Fruit fly (Drosophila melanogaster) whole organism, embryonic: ENCODE data around the gene Ire1.

Experiments
- Atf-2 ChIP-seq: fragments of 200-800 bp; sonication (Bioruptor generic); optimal IDR thresholded peaks from 2 replicates; lab custom pipeline; 2016; ENCODE audit warnings: missing biosample characterization, missing genetic modification characterization
- CG10274 ChIP-seq: fragments of 200-800 bp; sonication (Bioruptor generic); optimal IDR thresholded peaks from 3 replicates; lab custom pipeline; 2017; ENCODE audit warnings: missing biosample characterization, mild to moderate bottlenecking, missing genetic modification characterization
- CG10462 ChIP-seq: fragments of 200-800 bp; sonication (Bioruptor generic); optimal IDR thresholded peaks from 2 replicates; lab custom pipeline; 2016; ENCODE audit warnings: missing biosample characterization, missing genetic modification characterization
- CG10565 ChIP-seq: fragments of 200-800 bp; sonication (Bioruptor generic); optimal IDR thresholded peaks from 3 replicates; lab custom pipeline; 2016; ENCODE audit warnings: missing biosample characterization, mild to moderate bottlenecking, missing genetic modification characterization
- CG11398 ChIP-seq: fragments of 200-800 bp; sonication (Bioruptor generic); optimal IDR thresholded peaks from 2 replicates; lab custom pipeline; 2016; ENCODE audit warnings: missing biosample characterization, missing genetic modification characterization
- CG12155 ChIP-seq: fragments of 200-800 bp; sonication (Bioruptor generic); optimal IDR thresholded peaks from 3 replicates; lab custom pipeline; 2016; ENCODE audit warnings: missing biosample characterization, missing genetic modification characterization
- CG12219 ChIP-seq: fragments of 200-800 bp; sonication (Bioruptor generic); optimal IDR thresholded peaks from 3 replicates; lab custom pipeline; 2018; ENCODE audit warnings: missing biosample characterization, mild to moderate bottlenecking, missing genetic modification characterization
- CG12391 ChIP-seq: fragments of 200-800 bp; sonication (Bioruptor generic); optimal IDR thresholded peaks from 3 replicates; lab custom pipeline; 2018; ENCODE audit warnings: missing biosample characterization, mild to moderate bottlenecking, missing genetic modification characterization, moderate library complexity
- CG1529 ChIP-seq: fragments of 200-800 bp; sonication (Bioruptor generic); optimal IDR thresholded peaks from 3 replicates; lab custom pipeline; 2018; ENCODE audit warnings: missing biosample characterization, missing genetic modification characterization
- CG2712 ChIP-seq: fragments of 200-800 bp; optimal IDR thresholded peaks from 3 replicates; lab custom pipeline; 2019; ENCODE audit warnings: missing biosample characterization, mild to moderate bottlenecking, missing genetic modification characterization, moderate library complexity
- CG3163 ChIP-seq: fragments of 200-800 bp; sonication (Bioruptor generic); optimal IDR thresholded peaks from 3 replicates; lab custom pipeline; 2016; ENCODE audit warnings: missing biosample characterization, missing genetic modification characterization
- CG32767 ChIP-seq: fragments of 200-800 bp; sonication (Bioruptor generic); IDR thresholded peaks from 2 replicates; pipeline ENCODE4 v1.3.6; 2022; ENCODE audit warnings: missing biosample characterization, missing genetic modification characterization
- CG4730 ChIP-seq: fragments of 200-800 bp; sonication (Bioruptor generic); IDR thresholded peaks from 2 replicates; pipeline ENCODE4 v1.3.6; 2022; ENCODE audit warnings: missing biosample characterization, missing genetic modification characterization
- CG4820 ChIP-seq: fragments of 200-800 bp; sonication (Bioruptor generic); optimal IDR thresholded peaks from 3 replicates; lab custom pipeline; 2016; ENCODE audit warnings: missing biosample characterization, missing genetic modification characterization
- CG6254 ChIP-seq: fragments of 200-800 bp; sonication (Bioruptor generic); optimal IDR thresholded peaks from 3 replicates; lab custom pipeline; 2017; ENCODE audit warnings: mild to moderate bottlenecking, missing biosample characterization, missing genetic modification reagents, missing genetic modification characterization
- CG7357 ChIP-seq: fragments of 200-800 bp; sonication (Bioruptor generic); IDR thresholded peaks from 3 replicates; pipeline ENCODE4 v1.3.6; 2022; ENCODE audit warnings: missing biosample characterization, missing genetic modification characterization
- CG7987 ChIP-seq: fragments of 200-800 bp; sonication (Bioruptor generic); optimal IDR thresholded peaks from 2 replicates; lab custom pipeline; 2018; ENCODE audit warnings: missing biosample characterization, mild to moderate bottlenecking, missing genetic modification characterization, moderate library complexity
- CG9215 ChIP-seq: fragments of 200-800 bp; sonication (Bioruptor generic); IDR thresholded peaks from 2 replicates; pipeline ENCODE4 v1.3.6; 2022; ENCODE audit warnings: missing biosample characterization, missing genetic modification characterization
- CHES-1-like ChIP-seq: fragments of 200-800 bp; sonication (Bioruptor generic); optimal IDR thresholded peaks from 2 replicates; lab custom pipeline; 2016; ENCODE audit warnings: missing biosample characterization, missing genetic modification characterization
- Dek ChIP-seq: fragments of 200-800 bp; sonication (Bioruptor generic); optimal IDR thresholded peaks from 3 replicates; lab custom pipeline; 2019; ENCODE audit warnings: missing biosample characterization, mild to moderate bottlenecking, missing genetic modification characterization, moderate library complexity
- Dfd ChIP-seq, 2 experiments: fragments of >200 bp; optimal IDR thresholded peaks; 2 replicates each; lab custom pipeline; 2017; ENCODE audit warnings: missing biosample characterization in 2 of 2, missing genetic modification characterization in 2 of 2
- E2f1 ChIP-seq: fragments of 200-800 bp; sonication (Bioruptor generic); IDR thresholded peaks from 2 replicates; pipeline ENCODE4 v1.3.6; 2022; ENCODE audit warnings: missing biosample characterization, missing genetic modification characterization
- Hmr ChIP-seq: fragments of 200-800 bp; sonication (Bioruptor generic); optimal IDR thresholded peaks from 3 replicates; lab custom pipeline; 2017; ENCODE audit warnings: mild to moderate bottlenecking, missing biosample characterization, missing genetic modification reagents, missing genetic modification characterization
- Mad ChIP-seq: fragments of 200-800 bp; sonication (Bioruptor generic); optimal IDR thresholded peaks from 2 replicates; lab custom pipeline; 2016; ENCODE audit warnings: missing biosample characterization, missing genetic modification characterization
- Max ChIP-seq: fragments of 200-800 bp; sonication (Bioruptor generic); optimal IDR thresholded peaks from 2 replicates; lab custom pipeline; 2016; ENCODE audit warnings: missing biosample characterization, mild to moderate bottlenecking, missing genetic modification characterization
- NfI ChIP-seq: fragments of 200-800 bp; sonication (Bioruptor generic); optimal IDR thresholded peaks from 3 replicates; lab custom pipeline; 2018; ENCODE audit warnings: missing biosample characterization, mild to moderate bottlenecking, missing genetic modification characterization, moderate library complexity
- Sin3A ChIP-seq: fragments of >200 bp; optimal IDR thresholded peaks from 2 replicates; lab custom pipeline; 2018
- Spps ChIP-seq: fragments of 200-800 bp; sonication (Bioruptor generic); optimal IDR thresholded peaks from 2 replicates; lab custom pipeline; 2018; ENCODE audit warnings: missing biosample characterization, mild to moderate bottlenecking, missing genetic modification characterization
- Tbp ChIP-seq: fragments of >200 bp; optimal IDR thresholded peaks from 2 replicates; lab custom pipeline; 2018; ENCODE audit warnings: missing biosample characterization, missing genetic modification characterization
- YL-1 ChIP-seq: fragments of 200-800 bp; sonication (Bioruptor generic); optimal IDR thresholded peaks from 3 replicates; lab custom pipeline; 2017; ENCODE audit warnings: missing biosample characterization, mild to moderate bottlenecking, missing genetic modification characterization
- abd-A ChIP-seq: fragments of 200-800 bp; sonication (Bioruptor generic); optimal IDR thresholded peaks from 3 replicates; lab custom pipeline; 2019; ENCODE audit warnings: missing biosample characterization, mild to moderate bottlenecking, missing genetic modification characterization, moderate library complexity
- ara ChIP-seq: fragments of 200-800 bp; sonication (Bioruptor generic); IDR thresholded peaks from 2 replicates; pipeline ENCODE4 v1.3.6; 2022; ENCODE audit warnings: missing biosample characterization, missing genetic modification characterization
- disco-r ChIP-seq: fragments of 200-800 bp; sonication (Bioruptor generic); optimal IDR thresholded peaks from 2 replicates; lab custom pipeline; 2016; ENCODE audit warnings: missing biosample characterization, missing genetic modification characterization
- emc ChIP-seq: fragments of 200-800 bp; sonication (Bioruptor generic); optimal IDR thresholded peaks from 2 replicates; lab custom pipeline; 2016; ENCODE audit warnings: missing biosample characterization, missing genetic modification characterization
- esg ChIP-seq: fragments of 200-800 bp; sonication (Bioruptor generic); conservative IDR thresholded peaks from 2 replicates; pipeline ENCODE4 v1.3.6; 2022; ENCODE audit warnings: missing biosample characterization, missing genetic modification characterization
- ewg ChIP-seq: fragments of 200-800 bp; sonication (Bioruptor generic); optimal IDR thresholded peaks from 3 replicates; lab custom pipeline; 2017; ENCODE audit warnings: mild to moderate bottlenecking, missing biosample characterization, missing genetic modification reagents, missing genetic modification characterization
- gcm2 ChIP-seq: fragments of 200-800 bp; sonication (Bioruptor generic); optimal IDR thresholded peaks from 2 replicates; lab custom pipeline; 2016; ENCODE audit warnings: missing biosample characterization, missing genetic modification characterization
- grau ChIP-seq: fragments of 200-800 bp; optimal IDR thresholded peaks from 3 replicates; lab custom pipeline; 2019; ENCODE audit warnings: missing biosample characterization, mild to moderate bottlenecking, missing genetic modification characterization, moderate library complexity
- kah ChIP-seq: fragments of 200-800 bp; sonication (Bioruptor generic); optimal IDR thresholded peaks from 2 replicates; lab custom pipeline; 2018; ENCODE audit warnings: missing biosample characterization, mild to moderate bottlenecking, missing genetic modification characterization
- lola ChIP-seq, 3 experiments: fragments of >200 bp in 2 of 3; fragments of 200-800 bp in 1 of 3; sonication (Bioruptor generic) in 1 of 3; optimal IDR thresholded peaks; 2 replicates each; lab custom pipeline; 2017 to 2019; ENCODE audit warnings: missing biosample characterization in 3 of 3, missing genetic modification characterization in 3 of 3, mild to moderate bottlenecking in 1 of 3, moderate library complexity in 1 of 3
- nom ChIP-seq: fragments of 200-800 bp; sonication (Bioruptor generic); optimal IDR thresholded peaks from 2 replicates; lab custom pipeline; 2017; ENCODE audit warnings: missing biosample characterization, missing genetic modification characterization, mild to moderate bottlenecking, moderate library complexity, missing genetic modification reagents
- oc ChIP-seq: fragments of 200-800 bp; sonication (Bioruptor generic); optimal IDR thresholded peaks from 2 replicates; lab custom pipeline; 2018; ENCODE audit warnings: missing biosample characterization, mild to moderate bottlenecking, missing genetic modification characterization, moderate library complexity
- otp ChIP-seq: fragments of 200-800 bp; sonication (Bioruptor generic); IDR thresholded peaks from 3 replicates; pipeline ENCODE4, ENCODE4 v1.3.6; 2022; ENCODE audit warnings: missing biosample characterization, missing genetic modification characterization
- pita ChIP-seq: fragments of 200-800 bp; sonication (Bioruptor generic); optimal IDR thresholded peaks from 2 replicates; lab custom pipeline; 2017; ENCODE audit warnings: missing biosample characterization, mild to moderate bottlenecking, missing genetic modification characterization
- sna ChIP-seq: fragments of 200-800 bp; sonication (Bioruptor generic); IDR thresholded peaks from 2 replicates; pipeline ENCODE4 v1.3.6; 2022; ENCODE audit warnings: missing biosample characterization, missing genetic modification characterization; ENCODE audit not compliant: partially characterized antibody
- sqz ChIP-seq: fragments of 200-800 bp; sonication (Bioruptor generic); optimal IDR thresholded peaks from 3 replicates; lab custom pipeline; 2018; ENCODE audit warnings: missing biosample characterization, mild to moderate bottlenecking, missing genetic modification characterization
- tap ChIP-seq: fragments of 200-800 bp; optimal IDR thresholded peaks from 3 replicates; lab custom pipeline; 2019; ENCODE audit warnings: missing biosample characterization, mild to moderate bottlenecking, missing genetic modification characterization, moderate library complexity
- unc-4 ChIP-seq: fragments of 200-800 bp; sonication (Bioruptor generic); IDR thresholded peaks from 2 replicates; pipeline ENCODE4 v1.3.6; 2022; ENCODE audit warnings: missing biosample characterization, missing genetic modification characterization; ENCODE audit not compliant: partially characterized antibody
- vfl ChIP-seq: fragments of 200-800 bp; sonication (Bioruptor generic); optimal IDR thresholded peaks from 2 replicates; lab custom pipeline; 2016; ENCODE audit warnings: missing biosample characterization, missing genetic modification characterization
- zen ChIP-seq: fragments of 200-800 bp; sonication (Bioruptor generic); optimal IDR thresholded peaks from 3 replicates; lab custom pipeline; 2018; ENCODE audit warnings: missing biosample characterization, mild to moderate bottlenecking, missing genetic modification characterization, moderate library complexity
- zfh2 ChIP-seq: fragments of 200-800 bp; sonication (Bioruptor generic); optimal IDR thresholded peaks from 2 replicates; lab custom pipeline; 2016; ENCODE audit warnings: missing biosample characterization, missing genetic modification characterization

The Ire1 gene

DNA sequence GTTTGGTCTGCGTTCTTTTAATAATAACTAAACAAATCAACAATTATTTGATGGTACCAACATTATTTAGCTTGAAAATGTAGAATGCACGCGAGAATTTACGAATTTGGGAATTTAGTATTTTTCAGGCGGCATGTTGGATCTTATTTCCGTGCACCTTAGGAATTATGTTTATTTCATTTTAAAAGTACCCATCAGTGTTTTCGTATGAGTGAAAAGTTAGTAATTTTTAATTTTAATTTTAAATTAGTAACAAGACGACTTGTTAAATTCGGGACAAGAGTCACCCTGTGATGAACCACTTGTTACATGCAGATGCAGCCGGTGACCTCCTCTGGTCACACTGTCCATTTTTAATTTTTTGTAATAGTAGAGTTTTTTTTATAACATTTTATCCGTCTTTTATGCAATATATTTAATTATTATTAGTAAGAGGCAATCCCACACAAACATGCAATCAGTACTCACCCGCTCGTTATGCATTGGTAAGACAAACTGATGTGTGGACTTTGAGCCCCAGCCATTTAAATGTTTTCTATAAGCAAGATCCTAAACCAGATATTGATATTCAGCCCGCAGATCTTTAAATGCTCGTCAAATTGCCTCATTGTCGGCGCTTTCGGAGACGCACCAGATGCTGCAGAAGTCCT lies 16.5 kb upstream of the Ire1 start, which contains the start of the genes CG17186 and Arc42 (continued):
- TF ChIP-seq CG32767 (GFP tag; lab: Robert Waterston, UW) = no peak
- TF ChIP-seq unc-4 (GFP tag; lab: Robert Waterston, UW) = no peak
- peak; percentile 42 for TF ChIP-seq Hmr (GFP tag; lab: Kevin White, UChicago)
- TF ChIP-seq CG12219 (GFP tag; lab: Kevin White, UChicago) = no peak
- no peak for TF ChIP-seq Mad
- TF ChIP-seq CG10274 (GFP tag; lab: Kevin White, UChicago) = no peak
- TF ChIP-seq oc = no peak
- no peak for TF ChIP-seq gcm2 (GFP tag; lab: Kevin White, UChicago)
- TF ChIP-seq CG2712 (tag; lab: Kevin White, UChicago) = peak; percentile 49
- TF ChIP-seq CG12391 (tag; lab: Kevin White, UChicago) = peak; percentile 47
- no peak for TF ChIP-seq CG7357 (GFP tag; lab: Robert Waterston, UW)
- no peak for TF ChIP-seq CG9215
- no peak for TF ChIP-seq disco-r
- no peak for TF ChIP-seq pita (GFP tag; lab: Kevin White, UChicago)
- TF ChIP-seq CG10565 (GFP tag; lab: Kevin White, UChicago) = no peak
- TF ChIP-seq grau (tag; lab: Kevin White, UChicago) = peak; percentile 19
- TF ChIP-seq CG11398 = no peak
- TF ChIP-seq E2f1 (GFP tag; lab: Robert Waterston, UW) = no peak
- TF ChIP-seq ara (GFP tag; lab: Robert Waterston, UW) = no peak
- peak; percentile 33 for TF ChIP-seq NfI (GFP tag; lab: Kevin White, UChicago)
- TF ChIP-seq CG4820 (GFP tag; lab: Kevin White, UChicago) = no peak
- peak; percentile 12 for TF ChIP-seq Spps
- TF ChIP-seq Tbp (GFP tag; lab: Kevin White, UChicago) = no peak
- no peak for TF ChIP-seq Dek (tag; lab: Kevin White, UChicago)
- TF ChIP-seq YL-1 (GFP tag; lab: Kevin White, UChicago) = peak; percentile 75
- TF ChIP-seq abd-A (tag; lab: Kevin White, UChicago) = no peak
- TF ChIP-seq zen = peak; percentile 23
- TF ChIP-seq CG12155 = peak; percentile 6
- TF ChIP-seq zfh2 (GFP tag; lab: Kevin White, UChicago) = no peak
- peak; percentile 97 for TF ChIP-seq kah (GFP tag; lab: Kevin White, UChicago)
- TF ChIP-seq ewg (GFP tag; lab: Kevin White, UChicago) = no peak
- peak; percentile 34 for TF ChIP-seq Sin3A (lab: Kevin White, UChicago)
- peak; percentile 73 for TF ChIP-seq sqz (GFP tag; lab: Kevin White, UChicago)
- no peak for TF ChIP-seq CG1529 (GFP tag; lab: Kevin White, UChicago)
- peak; percentile 1 for TF ChIP-seq CG10462 (GFP tag; lab: Kevin White, UChicago)
- peak; percentile 99 for TF ChIP-seq CG6254 (GFP tag; lab: Kevin White, UChicago)
- TF ChIP-seq Dfd (GFP tag; optimal IDR thresholded peaks at IDR 0.05; lab: Kevin White, UChicago) = no peak
- TF ChIP-seq sna (GFP tag; lab: Robert Waterston, UW) = no peak
- TF ChIP-seq vfl (GFP tag; lab: Kevin White, UChicago) = peak; percentile 9
- TF ChIP-seq Atf-2 (GFP tag; lab: Kevin White, UChicago) = no peak
- TF ChIP-seq nom (GFP tag; lab: Kevin White, UChicago) = peak; percentile 96
- TF ChIP-seq lola (GFP tag; optimal IDR thresholded peaks at IDR 0.05; lab: Kevin White, UChicago) = peak in 1 of 3 experiments; percentile 21
- peak; percentile 17 for TF ChIP-seq CHES-1-like (GFP tag; lab: Kevin White, UChicago)
- TF ChIP-seq Max = peak; percentile 53
- no peak for TF ChIP-seq tap (tag; lab: Kevin White, UChicago)
- no peak for TF ChIP-seq emc (GFP tag; lab: Kevin White, UChicago)
- no peak for TF ChIP-seq otp (GFP tag; lab: Robert Waterston, UW)
- no peak for TF ChIP-seq CG3163 (GFP tag; lab: Kevin White, UChicago)
- no peak for TF ChIP-seq CG4730 (GFP tag; lab: Robert Waterston, UW)
- TF ChIP-seq CG7987 (GFP tag; lab: Kevin White, UChicago) = no peak
- no peak for TF ChIP-seq esg (GFP tag; lab: Robert Waterston, UW)
